Worm (Caenorhabditis elegans): ENCODE data around the gene srxa-12.

DNA sequence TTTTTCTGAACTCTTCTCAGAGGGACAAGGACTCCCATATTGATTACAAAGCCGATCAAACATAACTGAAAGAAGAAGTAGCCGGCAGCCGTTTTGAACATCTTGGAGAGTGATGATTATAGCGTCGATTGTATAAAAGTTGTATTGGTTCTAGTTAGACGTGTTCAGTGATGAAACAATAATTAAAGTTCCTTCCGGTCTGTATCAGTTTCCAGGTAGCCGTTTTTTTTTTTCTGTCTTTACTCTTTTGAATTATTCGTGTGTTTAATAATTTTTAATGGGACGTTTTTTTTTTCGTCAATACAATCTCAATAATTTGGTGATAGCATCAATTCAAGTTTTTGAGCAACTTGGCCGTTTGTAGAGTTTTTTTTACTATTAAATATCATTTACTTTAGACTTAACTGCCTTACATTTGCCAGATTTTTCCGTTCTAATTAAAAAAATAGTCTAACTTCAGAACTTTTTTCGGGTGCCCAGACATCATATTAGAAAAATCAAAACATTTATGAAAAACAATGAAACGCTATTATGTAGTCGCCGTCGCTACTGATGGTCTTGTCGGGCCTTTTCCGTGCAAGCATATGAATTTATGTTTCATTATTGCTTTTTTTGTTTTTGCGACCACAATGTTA is 20.0 kb downstream of the srxa-12 start, which contains the start of the genes srx-10 and clec-226:
- TF ChIP-seq ceh-39 (tag; optimal IDR thresholded peaks at IDR 0.05) (no peak), nhr-12 (tag; optimal IDR thresholded peaks at IDR 0.05) (no peak)

Measured in whole organism, mixed stage, embryonic.